Worm (Caenorhabditis elegans) whole organism, L2 larva: Measurements from ENCODE around the gene T22B7.8.

ENCODE experiments used
- C34F6.9 ChIP-seq: fragments of 150-350 bp; optimal IDR thresholded peaks from 2 replicates; lab custom pipeline; 2014; ENCODE audit warnings: missing biosample characterization, missing genetic modification characterization
- ZK546.5 ChIP-seq: sonication (generic microtip); optimal IDR thresholded peaks from 2 replicates; lab custom pipeline; 2017; ENCODE audit warnings: missing biosample characterization, missing genetic modification characterization
- alr-1 ChIP-seq: fragments of 150-350 bp; optimal IDR thresholded peaks from 2 replicates; lab custom pipeline; 2014; ENCODE audit warnings: missing biosample characterization, missing genetic modification characterization
- aly-2 ChIP-seq: fragments of 150-350 bp; optimal IDR thresholded peaks from 2 replicates; lab custom pipeline; 2014; ENCODE audit warnings: missing biosample characterization, missing genetic modification characterization
- blmp-1 ChIP-seq: sonication (generic microtip); optimal IDR thresholded peaks from 2 replicates; lab custom pipeline; 2017; ENCODE audit warnings: missing genetic modification characterization, mild to moderate bottlenecking, missing compliant biosample characterization, antibody characterized with exemption, moderate library complexity; ENCODE audit not compliant: insufficient read depth
- ceh-16 ChIP-seq: fragments of 150-350 bp; optimal IDR thresholded peaks from 2 replicates; lab custom pipeline; 2014; ENCODE audit warnings: missing biosample characterization, missing genetic modification characterization
- ceh-82 ChIP-seq: fragments of 150-350 bp; optimal IDR thresholded peaks from 2 replicates; lab custom pipeline; 2014; ENCODE audit warnings: missing biosample characterization, missing genetic modification characterization
- dmd-4 ChIP-seq: sonication (generic microtip); optimal IDR thresholded peaks from 2 replicates; lab custom pipeline; 2017; ENCODE audit warnings: missing biosample characterization, missing genetic modification characterization
- egl-27 ChIP-seq: sonication (generic microtip); optimal IDR thresholded peaks from 3 replicates; lab custom pipeline; 2017; ENCODE audit warnings: missing biosample characterization, missing genetic modification reagents, missing genetic modification characterization
- fos-1 ChIP-seq: fragments of 150-350 bp; optimal IDR thresholded peaks from 2 replicates; lab custom pipeline; 2014; ENCODE audit warnings: missing biosample characterization, missing genetic modification characterization
- lin-11 ChIP-seq: fragments of 150-350 bp; sonication (generic microtip); optimal IDR thresholded peaks from 2 replicates; lab custom pipeline; 2014; ENCODE audit warnings: missing biosample characterization, missing genetic modification characterization, inconsistent platforms, mixed read lengths
- lin-13 ChIP-seq: fragments of 150-350 bp; optimal IDR thresholded peaks from 2 replicates; lab custom pipeline; 2014; ENCODE audit warnings: missing biosample characterization, missing genetic modification reagents, missing genetic modification characterization
- lin-39 ChIP-seq: fragments of 150-350 bp; optimal IDR thresholded peaks from 2 replicates; lab custom pipeline; 2014; ENCODE audit warnings: missing biosample characterization, missing genetic modification reagents, missing genetic modification characterization
- lsy-2 ChIP-seq, 2 experiments: fragments of 150-350 bp in 1 of 2; sonication (generic microtip) in 1 of 2; optimal IDR thresholded peaks; 2 replicates each; lab custom pipeline; 2014 to 2017; ENCODE audit warnings: missing biosample characterization in 2 of 2, missing genetic modification characterization in 2 of 2
- mab-5 ChIP-seq: fragments of 150-350 bp; optimal IDR thresholded peaks from 2 replicates; lab custom pipeline; 2014; ENCODE audit warnings: missing biosample characterization, missing genetic modification characterization
- mdl-1 ChIP-seq, 2 experiments: fragments of 150-350 bp in 1 of 2; sonication (generic microtip) in 1 of 2; optimal IDR thresholded peaks; 2 replicates each; lab custom pipeline; 2017; ENCODE audit warnings: missing biosample characterization in 2 of 2, missing genetic modification characterization in 2 of 2
- nhr-10 ChIP-seq: sonication (generic microtip); optimal IDR thresholded peaks from 2 replicates; lab custom pipeline; 2017; ENCODE audit warnings: missing biosample characterization, missing genetic modification characterization
- nhr-12 ChIP-seq: fragments of 150-350 bp; optimal IDR thresholded peaks from 2 replicates; lab custom pipeline; 2014; ENCODE audit warnings: missing biosample characterization, missing genetic modification characterization
- nhr-129 ChIP-seq: fragments of 150-350 bp; optimal IDR thresholded peaks from 2 replicates; lab custom pipeline; 2014; ENCODE audit warnings: missing biosample characterization, missing genetic modification characterization
- nhr-21 ChIP-seq: fragments of 150-350 bp; optimal IDR thresholded peaks from 2 replicates; lab custom pipeline; 2014; ENCODE audit warnings: missing biosample characterization, missing genetic modification characterization
- nhr-23 ChIP-seq: fragments of 150-350 bp; optimal IDR thresholded peaks from 2 replicates; lab custom pipeline; 2014; ENCODE audit warnings: missing biosample characterization, missing genetic modification reagents, missing genetic modification characterization
- nhr-25 ChIP-seq: fragments of 150-350 bp; sonication (generic microtip); optimal IDR thresholded peaks from 3 replicates; lab custom pipeline; 2014; ENCODE audit warnings: missing biosample characterization, missing genetic modification characterization
- nhr-6 ChIP-seq: fragments of 150-350 bp; optimal IDR thresholded peaks from 2 replicates; lab custom pipeline; 2014; ENCODE audit warnings: missing biosample characterization, missing genetic modification characterization
- peb-1 ChIP-seq: fragments of 150-350 bp; optimal IDR thresholded peaks from 2 replicates; lab custom pipeline; 2014; ENCODE audit warnings: missing biosample characterization, missing genetic modification characterization
- sem-4 ChIP-seq: fragments of 150-350 bp; optimal IDR thresholded peaks from 2 replicates; lab custom pipeline; 2014; ENCODE audit warnings: missing biosample characterization, missing genetic modification reagents, missing genetic modification characterization
- skn-1 ChIP-seq: sonication (generic microtip); optimal IDR thresholded peaks from 2 replicates; lab custom pipeline; 2017; ENCODE audit warnings: missing biosample characterization, missing genetic modification characterization
- sma-3 ChIP-seq: sonication (generic microtip); optimal IDR thresholded peaks from 2 replicates; lab custom pipeline; 2016; ENCODE audit warnings: missing genetic modification reagents, missing genetic modification characterization, missing compliant biosample characterization
- sma-9 ChIP-seq, 2 experiments: fragments of 150-350 bp in 1 of 2; sonication (generic microtip) in 1 of 2; optimal IDR thresholded peaks; 2 replicates each; lab custom pipeline; 2014 to 2016; ENCODE audit warnings: missing genetic modification characterization in 2 of 2, mild to moderate bottlenecking in 1 of 2, missing biosample characterization in 1 of 2, missing compliant biosample characterization in 1 of 2, missing genetic modification reagents in 1 of 2, moderate library complexity in 1 of 2
- snpc-4 ChIP-seq: fragments of 150-350 bp; optimal IDR thresholded peaks from 2 replicates; lab custom pipeline; 2014; ENCODE audit warnings: missing biosample characterization, missing genetic modification characterization
- unc-39 ChIP-seq: fragments of 150-350 bp; optimal IDR thresholded peaks from 2 replicates; lab custom pipeline; 2014; ENCODE audit warnings: missing biosample characterization, missing genetic modification characterization
- unc-55 ChIP-seq: fragments of 150-350 bp; sonication (generic microtip); optimal IDR thresholded peaks from 3 replicates; lab custom pipeline; 2014; ENCODE audit warnings: missing biosample characterization, missing genetic modification reagents, missing genetic modification characterization
- unc-62 ChIP-seq: fragments of 150-350 bp; optimal IDR thresholded peaks from 2 replicates; lab custom pipeline; 2014; ENCODE audit warnings: missing biosample characterization, missing genetic modification reagents, missing genetic modification characterization
- zag-1 ChIP-seq: fragments of 150-350 bp; optimal IDR thresholded peaks from 2 replicates; lab custom pipeline; 2014; ENCODE audit warnings: missing biosample characterization, missing genetic modification characterization
- ztf-1 ChIP-seq: fragments of 200-800 bp; sonication (Bioruptor generic); conservative IDR thresholded peaks from 2 replicates; pipeline ENCODE4 v1.3.6; 2022; ENCODE audit warnings: missing genetic modification characterization, missing compliant biosample characterization
- ztf-11 ChIP-seq: sonication (generic microtip); optimal IDR thresholded peaks from 2 replicates; lab custom pipeline; 2017; ENCODE audit warnings: missing biosample characterization, missing genetic modification characterization
- ztf-4 ChIP-seq: fragments of 150-350 bp; optimal IDR thresholded peaks from 2 replicates; lab custom pipeline; 2014; ENCODE audit warnings: missing biosample characterization, missing genetic modification characterization

Gene T22B7.8

DNA sequence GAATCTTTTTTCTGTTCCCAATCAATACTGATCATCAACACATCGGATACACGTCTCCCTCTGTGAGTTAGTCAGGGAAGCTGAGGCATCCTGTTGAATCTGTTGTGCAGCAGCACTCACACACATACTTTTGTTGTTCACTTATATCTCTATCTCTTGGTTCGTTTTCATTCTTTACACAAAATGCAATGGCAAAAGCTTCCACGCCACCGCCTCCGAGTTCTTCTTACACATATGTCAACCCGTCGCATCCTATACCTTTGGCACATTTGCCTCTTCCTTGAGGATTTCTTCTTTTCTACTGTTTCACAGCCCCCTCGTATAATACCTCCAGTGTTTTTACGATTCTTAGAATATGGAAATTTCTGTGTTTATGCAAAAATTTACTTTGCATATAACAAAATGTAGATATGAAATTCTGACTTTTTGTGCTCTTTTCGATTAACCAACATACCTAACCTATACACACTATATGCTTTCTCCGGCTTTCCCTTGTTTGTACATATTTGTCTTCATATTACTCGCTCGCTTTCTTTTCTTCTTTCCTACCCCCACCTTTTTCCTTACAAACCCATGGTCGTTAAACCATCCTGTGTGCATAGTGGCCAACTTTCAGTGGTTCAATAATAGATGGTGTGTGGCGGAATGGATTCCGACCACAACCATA lies 39.1 kb upstream of the T22B7.8 start, which contains the start of gene unc-97:
Gene unc-97 (plus strand): TSS at position 617 of the 667 bp plus-strand sequence.
- no peak for TF ChIP-seq zag-1 (tag; lab: Kevin White, UChicago)
- peak; percentile 36 for TF ChIP-seq nhr-129 (tag; lab: Kevin White, UChicago)
- no peak for TF ChIP-seq nhr-23 (tag; lab: Kevin White, UChicago)

DNA sequence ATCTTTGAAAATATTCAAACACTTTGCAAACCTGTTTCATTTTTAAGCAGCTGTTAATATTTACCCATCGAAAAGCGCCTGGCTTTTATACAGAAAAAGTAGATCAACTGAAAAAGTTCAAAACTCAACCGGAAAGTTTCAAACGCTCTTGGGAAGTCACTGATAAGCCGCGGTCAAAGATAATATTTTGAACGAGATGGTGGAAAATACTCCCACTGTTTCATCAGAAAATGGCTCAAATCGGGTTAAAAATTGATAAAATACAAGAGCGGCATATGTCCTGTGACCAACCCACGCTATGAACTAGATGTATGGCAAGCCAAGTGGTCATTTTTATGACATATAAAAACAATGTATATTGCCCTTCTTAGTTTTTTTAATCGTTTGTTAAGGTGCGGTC lies 32.5 kb upstream of the T22B7.8 start, which contains the start of gene sulp-2:
Gene sulp-2 (minus strand): TSS at position 107 of the 400 bp plus-strand sequence.
- TF ChIP-seq sma-9 (GFP tag; optimal IDR thresholded peaks at IDR 0.05; lab: Kevin White, UChicago) (no peak), sma-9 (tag; optimal IDR thresholded peaks at IDR 0.05; lab: Kevin White, UChicago) (no peak), unc-62 (GFP tag; lab: Kevin White, UChicago) (no peak), mdl-1 (tag; optimal IDR thresholded peaks at IDR 0.05; lab: Kevin White, UChicago) (no peak), ZK546.5 (no peak), peb-1 (no peak), mab-5 (tag; lab: Kevin White, UChicago) (no peak), sma-3 (GFP tag; lab: Kevin White, UChicago) (no peak), lin-13 (GFP tag; lab: Kevin White, UChicago) (no peak), egl-27 (tag; lab: Kevin White, UChicago) (no peak), nhr-23 (tag; lab: Kevin White, UChicago) (no peak)

DNA sequence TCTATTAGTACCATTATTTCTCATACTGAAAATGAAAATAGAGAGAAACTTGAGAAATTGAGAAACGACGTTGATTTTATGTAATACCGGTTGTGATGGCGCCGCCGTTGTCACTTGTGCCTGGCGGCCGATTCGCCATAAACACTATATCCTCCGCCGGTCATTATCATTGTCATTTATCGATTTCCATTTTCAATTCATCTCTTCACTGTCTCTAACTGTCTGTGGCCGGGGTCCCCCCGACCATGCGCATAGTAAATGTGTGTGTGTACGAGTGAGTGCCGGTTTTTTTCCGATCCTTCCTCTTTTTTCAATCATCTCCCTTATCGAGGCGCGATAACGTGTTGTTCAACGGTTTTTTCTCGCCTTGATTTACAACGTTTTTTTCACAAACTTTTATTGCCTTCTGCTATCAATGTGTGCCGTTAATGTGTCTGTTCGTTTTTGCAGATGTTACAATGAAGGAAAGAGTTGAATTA lies 28.3 kb upstream of the T22B7.8 start, which contains the start of gene F14D12.1:
Gene F14D12.1 (plus strand): TSS at position 429 of the 479 bp plus-strand sequence.
- TF ChIP-seq C34F6.9: no peak
- TF ChIP-seq nhr-129 (tag; lab: Kevin White, UChicago): no peak
- TF ChIP-seq skn-1 (tag; lab: Kevin White, UChicago): no peak
- TF ChIP-seq lsy-2 (tag; optimal IDR thresholded peaks at IDR 0.05; lab: Kevin White, UChicago): no peak
- no peak for TF ChIP-seq ztf-4
- TF ChIP-seq ztf-1 (GFP tag; lab: Robert Waterston, UW): no peak
- no peak for TF ChIP-seq aly-2 (tag; lab: Kevin White, UChicago)
- TF ChIP-seq snpc-4: no peak
- TF ChIP-seq fos-1: peak; percentile 7
- no peak for TF ChIP-seq ztf-11 (tag; lab: Kevin White, UChicago)
- no peak for TF ChIP-seq unc-62 (GFP tag; lab: Kevin White, UChicago)
- peak; percentile 47 for TF ChIP-seq nhr-25
- TF ChIP-seq ceh-16 (tag; lab: Kevin White, UChicago): no peak
- TF ChIP-seq ceh-82 (tag; lab: Kevin White, UChicago): no peak
- peak; percentile 62 for TF ChIP-seq nhr-21 (tag; lab: Kevin White, UChicago)
- no peak for TF ChIP-seq mdl-1 (tag; optimal IDR thresholded peaks at IDR 0.05; lab: Kevin White, UChicago)
- no peak for TF ChIP-seq unc-39 (tag; lab: Kevin White, UChicago)
- TF ChIP-seq lin-11 (tag; lab: Kevin White, UChicago): no peak
- no peak for TF ChIP-seq ZK546.5
- TF ChIP-seq sma-9 (GFP tag; optimal IDR thresholded peaks at IDR 0.05; lab: Kevin White, UChicago): peak; percentile 58
- TF ChIP-seq sma-9 (tag; optimal IDR thresholded peaks at IDR 0.05; lab: Kevin White, UChicago): no peak
- TF ChIP-seq nhr-23 (tag; lab: Kevin White, UChicago): no peak
- no peak for TF ChIP-seq nhr-6
- TF ChIP-seq blmp-1: peak; percentile 3
- TF ChIP-seq sma-3 (GFP tag; lab: Kevin White, UChicago): peak; percentile 57
- TF ChIP-seq zag-1 (tag; lab: Kevin White, UChicago): no peak
- no peak for TF ChIP-seq mab-5 (tag; lab: Kevin White, UChicago)
- no peak for TF ChIP-seq egl-27 (tag; lab: Kevin White, UChicago)
- TF ChIP-seq dmd-4 (tag; lab: Kevin White, UChicago): no peak
- no peak for TF ChIP-seq lin-39
- TF ChIP-seq nhr-12: no peak
- TF ChIP-seq nhr-10 (tag; lab: Kevin White, UChicago): no peak
- no peak for TF ChIP-seq unc-55 (GFP tag; lab: Kevin White, UChicago)
- peak; percentile 48 for TF ChIP-seq sem-4 (tag; lab: Kevin White, UChicago)
- no peak for TF ChIP-seq alr-1
